Fruit fly (Drosophila melanogaster): ENCODE measurements around the gene CG11977.

Gene CG11977

DNA sequence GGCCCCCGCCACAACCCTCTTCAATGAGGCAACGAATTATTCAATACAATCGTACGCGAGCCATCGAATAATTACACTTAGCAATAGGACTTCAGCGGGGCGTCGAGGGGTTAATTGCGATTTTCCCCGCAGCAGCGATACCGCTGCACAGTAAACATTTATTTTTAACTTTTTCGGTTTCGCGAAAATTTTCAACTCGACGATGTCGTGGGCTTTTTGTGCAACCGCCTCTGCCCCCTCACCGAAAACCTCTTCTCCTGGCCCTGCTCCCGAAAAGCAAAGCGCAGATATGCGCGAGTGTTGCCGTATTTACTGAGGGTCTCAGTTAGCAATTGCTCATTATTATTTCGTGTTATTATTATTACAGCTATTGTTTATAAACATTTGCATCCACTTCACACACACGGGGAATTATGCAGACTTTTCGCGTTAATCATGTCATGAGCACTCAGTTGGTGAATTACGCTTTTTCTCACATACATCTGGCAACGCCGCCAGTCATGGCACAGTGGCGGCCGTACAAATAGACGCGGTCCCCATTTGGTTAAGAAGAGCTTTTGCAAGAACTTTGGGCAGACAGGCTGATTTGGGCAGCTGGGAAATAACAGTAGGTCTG lies 16.4 kb downstream of the CG11977 start (continued):
- no peak for TF ChIP-seq CG5180 (GFP tag; optimal IDR thresholded peaks at IDR 0.05)
- TF ChIP-seq CG17829 (tag; optimal IDR thresholded peaks at IDR 0.05) = peak; percentile 30
- TF ChIP-seq CG2120 (GFP tag; optimal IDR thresholded peaks at IDR 0.05) = peak; percentile 73
- peak; percentile 17 for TF ChIP-seq CG18476 (GFP tag; optimal IDR thresholded peaks at IDR 0.05)
- TF ChIP-seq peb (GFP tag; IDR thresholded peaks at IDR 0.05) = 0 out of 2 replicates have a peak, but pooled peaks have one; percentile 6
- peak; percentile 63 for TF ChIP-seq CG15514 (GFP tag; optimal IDR thresholded peaks at IDR 0.05)
- 0 out of 3 replicates have a peak, but pooled peaks have one; percentile 37 for TF ChIP-seq H15 (GFP tag; IDR thresholded peaks at IDR 0.05)
- TF ChIP-seq zfh2 (GFP tag; optimal IDR thresholded peaks at IDR 0.05) = peak; percentile 55
- TF ChIP-seq cad (GFP tag; optimal IDR thresholded peaks at IDR 0.05) = no peak
- peak; percentile 57 to 62 for TF ChIP-seq dpn (GFP tag; optimal IDR thresholded peaks at IDR 0.05)
- TF ChIP-seq Chrac-16 (GFP tag; optimal IDR thresholded peaks at IDR 0.05) = peak; percentile 51
- TF ChIP-seq Ada2b (GFP tag; IDR thresholded peaks at IDR 0.05) = 0 out of 2 replicates have a peak, but pooled peaks have one; percentile 31
- TF ChIP-seq CG8089 (GFP tag; optimal IDR thresholded peaks at IDR 0.05) = peak; percentile 13
- TF ChIP-seq Dbx (GFP tag; IDR thresholded peaks at IDR 0.05) = peak; percentile 41; the same call in 1 of the 3 replicates
- TF ChIP-seq gro (GFP tag; optimal IDR thresholded peaks at IDR 0.05) = peak; percentile 67
- peak in 1 of 2 experiments; percentile 46 for TF ChIP-seq crp (GFP tag; optimal IDR thresholded peaks at IDR 0.05)
- TF ChIP-seq lola (GFP tag; optimal IDR thresholded peaks at IDR 0.05) = peak in 1 of 3 experiments; percentile 32
- no peak for TF ChIP-seq CG10462 (GFP tag; optimal IDR thresholded peaks at IDR 0.05)
- no peak for TF ChIP-seq CG3407 (GFP tag; optimal IDR thresholded peaks at IDR 0.05)
- peak; percentile 1 for TF ChIP-seq MTF-1 (GFP tag; optimal IDR thresholded peaks at IDR 0.05; ENCODE audit: borderline replicate concordance)
- no peak for TF ChIP-seq CG4282 (GFP tag; optimal IDR thresholded peaks at IDR 0.05)
- TF ChIP-seq dati (GFP tag; IDR thresholded peaks at IDR 0.05) = no peak
- peak; percentile 23; the same call in 1 of the 3 replicates for TF ChIP-seq knrl (GFP tag; IDR thresholded peaks at IDR 0.05; ENCODE audit: partially characterized antibody)
- peak; percentile 24 for TF ChIP-seq CrebB (tag; optimal IDR thresholded peaks at IDR 0.05)
- TF ChIP-seq phol (tag; optimal IDR thresholded peaks at IDR 0.05) = peak; percentile 47
- peak; percentile 28 for TF ChIP-seq Nf-YB (GFP tag; optimal IDR thresholded peaks at IDR 0.05)
- no peak for TF ChIP-seq Kr (GFP tag; optimal IDR thresholded peaks at IDR 0.05)
- peak; percentile 66 for TF ChIP-seq sug (tag; optimal IDR thresholded peaks at IDR 0.05)
- TF ChIP-seq Xbp1 (GFP tag; optimal IDR thresholded peaks at IDR 0.05) = peak; percentile 62
- peak; percentile 6 for TF ChIP-seq CG15479 (GFP tag; optimal IDR thresholded peaks at IDR 0.05)
- TF ChIP-seq Side (GFP tag; optimal IDR thresholded peaks at IDR 0.05) = peak; percentile 42
- no peak for TF ChIP-seq CG14860 (GFP tag; IDR thresholded peaks at IDR 0.05; ENCODE audit: partially characterized antibody)
- TF ChIP-seq CG9215 (GFP tag; IDR thresholded peaks at IDR 0.05) = peak; percentile 47; the same call in 1 of the 2 replicates
- TF ChIP-seq CG34376 (GFP tag; optimal IDR thresholded peaks at IDR 0.05) = peak; percentile 73
- peak; percentile 48; the same call in 1 of the 2 replicates for TF ChIP-seq vvl (GFP tag; IDR thresholded peaks at IDR 0.05)
- no peak for TF ChIP-seq tup (GFP tag; optimal IDR thresholded peaks at IDR 0.05)
- no peak; the same call in 1 of the 2 replicates for TF ChIP-seq unc-4 (GFP tag; IDR thresholded peaks at IDR 0.05; ENCODE audit: partially characterized antibody)
- TF ChIP-seq Fer1 (GFP tag; optimal IDR thresholded peaks at IDR 0.05) = peak; percentile 81
- TF ChIP-seq Med (GFP tag) = peak; percentile 91
- no peak for TF ChIP-seq ATbp (GFP tag; optimal IDR thresholded peaks at IDR 0.05)
- TF ChIP-seq Sox100B (GFP tag; optimal IDR thresholded peaks at IDR 0.05) = no peak
- peak; percentile 28 for TF ChIP-seq pum (GFP tag; optimal IDR thresholded peaks at IDR 0.05)
- TF ChIP-seq Rfx (GFP tag; IDR thresholded peaks at IDR 0.05) = peak; percentile 56
- peak; percentile 46; the same call in 1 of the 2 replicates for TF ChIP-seq Scr (GFP tag; IDR thresholded peaks at IDR 0.05; ENCODE audit: partially characterized antibody)
- TF ChIP-seq CG32772 (GFP tag; IDR thresholded peaks at IDR 0.05) = no peak
- TF ChIP-seq nom (GFP tag; optimal IDR thresholded peaks at IDR 0.05) = peak; percentile 38
- TF ChIP-seq CG2712 (tag; optimal IDR thresholded peaks at IDR 0.05) = peak; percentile 49
- peak; percentile 58 for TF ChIP-seq B-H2 (GFP tag; optimal IDR thresholded peaks at IDR 0.05)
